Fruit fly (Drosophila melanogaster) whole organism, embryonic: Measurements from ENCODE around the gene CG31974.

ENCODE experiments used
- Atf6 ChIP-seq: fragments of 200-800 bp; sonication (Bioruptor generic); IDR thresholded peaks from 2 replicates; pipeline ENCODE4 v1.3.6; 2022; ENCODE audit warnings: missing biosample characterization, missing genetic modification characterization
- B-H2 ChIP-seq: fragments of 200-800 bp; sonication (Bioruptor generic); optimal IDR thresholded peaks from 2 replicates; lab custom pipeline; 2018; ENCODE audit warnings: missing biosample characterization, mild to moderate bottlenecking, missing genetic modification characterization
- CG10274 ChIP-seq: fragments of 200-800 bp; sonication (Bioruptor generic); optimal IDR thresholded peaks from 3 replicates; lab custom pipeline; 2017; ENCODE audit warnings: missing biosample characterization, mild to moderate bottlenecking, missing genetic modification characterization
- CG11560 ChIP-seq: fragments of 200-800 bp; sonication (Bioruptor generic); IDR thresholded peaks from 3 replicates; pipeline ENCODE4 v1.3.6; 2022; ENCODE audit warnings: missing biosample characterization, missing genetic modification characterization
- CG12104 ChIP-seq: fragments of 200-800 bp; sonication (Bioruptor generic); optimal IDR thresholded peaks from 3 replicates; lab custom pipeline; 2016; ENCODE audit warnings: missing biosample characterization, missing genetic modification characterization
- CG12942 ChIP-seq: fragments of 200-800 bp; sonication (Bioruptor generic); optimal IDR thresholded peaks from 3 replicates; lab custom pipeline; 2016; ENCODE audit warnings: missing biosample characterization, missing genetic modification characterization
- CG14965 ChIP-seq: fragments of 200-800 bp; sonication (Bioruptor generic); optimal IDR thresholded peaks from 2 replicates; lab custom pipeline; 2016; ENCODE audit warnings: missing biosample characterization, missing genetic modification characterization, borderline replicate concordance
- CG15269 ChIP-seq: fragments of 200-800 bp; sonication (Bioruptor generic); optimal IDR thresholded peaks from 2 replicates; lab custom pipeline; 2018; ENCODE audit warnings: missing biosample characterization, mild to moderate bottlenecking, missing genetic modification characterization, moderate library complexity
- CG17612 ChIP-seq: fragments of 200-800 bp; sonication (Bioruptor generic); IDR thresholded peaks from 2 replicates; pipeline ENCODE4 v1.3.6; 2022; ENCODE audit warnings: missing biosample characterization, missing genetic modification characterization
- CG1832 ChIP-seq: fragments of 200-800 bp; sonication (Bioruptor generic); optimal IDR thresholded peaks from 2 replicates; lab custom pipeline; 2017; ENCODE audit warnings: missing biosample characterization, mild to moderate bottlenecking, missing genetic modification characterization, inconsistent platforms
- CG18619 ChIP-seq: fragments of 200-800 bp; sonication (Bioruptor generic); optimal IDR thresholded peaks from 3 replicates; lab custom pipeline; 2017; ENCODE audit warnings: missing biosample characterization, mild to moderate bottlenecking, missing genetic modification characterization
- CG2199 ChIP-seq: fragments of 200-800 bp; sonication (Bioruptor generic); IDR thresholded peaks from 3 replicates; pipeline ENCODE4 v1.3.6; 2022; ENCODE audit warnings: missing biosample characterization, missing genetic modification characterization
- CG3065 ChIP-seq: fragments of 200-800 bp; sonication (Bioruptor generic); optimal IDR thresholded peaks from 2 replicates; lab custom pipeline; 2016; ENCODE audit warnings: missing biosample characterization, missing genetic modification characterization
- CG31224 ChIP-seq: fragments of 200-800 bp; sonication (Bioruptor generic); IDR thresholded peaks from 2 replicates; pipeline ENCODE4 v1.3.6; 2022; ENCODE audit warnings: missing biosample characterization, missing genetic modification characterization
- CG3847 ChIP-seq: fragments of 200-800 bp; sonication (Bioruptor generic); IDR thresholded peaks from 2 replicates; pipeline ENCODE4 v1.3.6; 2022; ENCODE audit warnings: missing biosample characterization, missing genetic modification characterization
- CG4328 ChIP-seq: fragments of 200-800 bp; sonication (Bioruptor generic); optimal IDR thresholded peaks from 3 replicates; lab custom pipeline; 2017; ENCODE audit warnings: missing biosample characterization, missing genetic modification reagents, missing genetic modification characterization
- CG4424 ChIP-seq: fragments of 200-800 bp; sonication (Bioruptor generic); optimal IDR thresholded peaks from 3 replicates; lab custom pipeline; 2016; ENCODE audit warnings: missing biosample characterization, missing genetic modification characterization
- CG6689 ChIP-seq: fragments of 200-800 bp; sonication (Bioruptor generic); IDR thresholded peaks from 2 replicates; pipeline ENCODE4 v1.3.6; 2022; ENCODE audit warnings: missing biosample characterization, missing genetic modification characterization
- CG6813 ChIP-seq: fragments of 200-800 bp; sonication (Bioruptor generic); optimal IDR thresholded peaks from 2 replicates; lab custom pipeline; 2017; ENCODE audit warnings: missing biosample characterization, missing genetic modification characterization, mild to moderate bottlenecking, moderate library complexity, missing genetic modification reagents
- CG7839 ChIP-seq: fragments of 200-800 bp; sonication (Bioruptor generic); optimal IDR thresholded peaks from 3 replicates; lab custom pipeline; 2018; ENCODE audit warnings: missing biosample characterization, mild to moderate bottlenecking, missing genetic modification characterization, moderate library complexity
- CG8944 ChIP-seq: fragments of 200-800 bp; sonication (Bioruptor generic); optimal IDR thresholded peaks from 3 replicates; lab custom pipeline; 2016; ENCODE audit warnings: missing biosample characterization, missing genetic modification characterization
- CG9876 ChIP-seq: fragments of 200-800 bp; sonication (Bioruptor generic); optimal IDR thresholded peaks from 2 replicates; lab custom pipeline; 2016; ENCODE audit warnings: missing biosample characterization, missing genetic modification characterization
- CG9932 ChIP-seq: fragments of 200-800 bp; sonication (Bioruptor generic); IDR thresholded peaks from 2 replicates; pipeline ENCODE4 v1.3.6; 2022; ENCODE audit warnings: missing biosample characterization, missing genetic modification characterization
- CTCF ChIP-seq: fragments of 200-800 bp; sonication (Bioruptor generic); optimal IDR thresholded peaks from 2 replicates; lab custom pipeline; 2017; ENCODE audit warnings: missing biosample characterization, mild to moderate bottlenecking, missing genetic modification characterization, moderate library complexity
- Chrac-16 ChIP-seq: fragments of 200-800 bp; sonication (Bioruptor generic); optimal IDR thresholded peaks from 3 replicates; lab custom pipeline; 2016; ENCODE audit warnings: missing biosample characterization, missing genetic modification characterization
- D ChIP-seq, 2 experiments: fragments of 200-800 bp in 1 of 2; fragments of >200 bp in 1 of 2; sonication (Bioruptor generic) in 1 of 2; optimal IDR thresholded peaks; 2 replicates in 1 of 2; 3 replicates in 1 of 2; lab custom pipeline; 2017; ENCODE audit warnings: mild to moderate bottlenecking in 1 of 2, missing biosample characterization in 1 of 2, missing genetic modification characterization in 1 of 2, missing genetic modification reagents in 1 of 2
- E2f1 ChIP-seq: fragments of 200-800 bp; sonication (Bioruptor generic); IDR thresholded peaks from 2 replicates; pipeline ENCODE4 v1.3.6; 2022; ENCODE audit warnings: missing biosample characterization, missing genetic modification characterization
- GATAe ChIP-seq: fragments of 200-800 bp; sonication (Bioruptor generic); conservative IDR thresholded peaks from 2 replicates; pipeline ENCODE4 v1.3.6; 2022; ENCODE audit warnings: missing biosample characterization, missing genetic modification characterization
- Gsc ChIP-seq: fragments of 200-800 bp; sonication (Bioruptor generic); IDR thresholded peaks from 2 replicates; pipeline ENCODE4 v1.3.6; 2022; ENCODE audit warnings: missing biosample characterization, missing genetic modification characterization
- HHEX ChIP-seq: fragments of 200-800 bp; sonication (Bioruptor generic); optimal IDR thresholded peaks from 3 replicates; lab custom pipeline; 2017; ENCODE audit warnings: missing biosample characterization, mild to moderate bottlenecking, missing genetic modification characterization, missing genetic modification reagents
- Hand ChIP-seq: fragments of 200-800 bp; sonication (Bioruptor generic); optimal IDR thresholded peaks from 2 replicates; lab custom pipeline; 2017; ENCODE audit warnings: mild to moderate bottlenecking, missing biosample characterization, missing genetic modification reagents, missing genetic modification characterization
- Hsf ChIP-seq: fragments of 200-800 bp; sonication (Bioruptor generic); optimal IDR thresholded peaks from 3 replicates; lab custom pipeline; 2016; ENCODE audit warnings: missing biosample characterization, missing genetic modification characterization
- Lhr ChIP-seq: fragments of 200-800 bp; sonication (Bioruptor generic); optimal IDR thresholded peaks from 3 replicates; lab custom pipeline; 2017; ENCODE audit warnings: mild to moderate bottlenecking, missing biosample characterization, missing genetic modification reagents, missing genetic modification characterization
- Lpt ChIP-seq: fragments of >200 bp; optimal IDR thresholded peaks from 2 replicates; lab custom pipeline; 2018; ENCODE audit warnings: missing biosample characterization, missing genetic modification characterization
- Mad ChIP-seq: fragments of 200-800 bp; sonication (Bioruptor generic); optimal IDR thresholded peaks from 2 replicates; lab custom pipeline; 2016; ENCODE audit warnings: missing biosample characterization, missing genetic modification characterization
- NC2β ChIP-seq: fragments of 200-800 bp; sonication (Bioruptor generic); optimal IDR thresholded peaks from 2 replicates; lab custom pipeline; 2016; ENCODE audit warnings: missing biosample characterization, missing genetic modification characterization
- Oli ChIP-seq: fragments of 200-800 bp; sonication (Bioruptor generic); optimal IDR thresholded peaks from 2 replicates; lab custom pipeline; 2018; ENCODE audit warnings: missing biosample characterization, mild to moderate bottlenecking, missing genetic modification characterization, moderate library complexity
- Ptx1 ChIP-seq: fragments of 200-800 bp; sonication (Bioruptor generic); IDR thresholded peaks from 2 replicates; pipeline ENCODE4 v1.3.6; 2022; ENCODE audit warnings: missing biosample characterization, missing genetic modification characterization
- Sox100B ChIP-seq: fragments of 200-800 bp; sonication (Bioruptor generic); optimal IDR thresholded peaks from 3 replicates; lab custom pipeline; 2018; ENCODE audit warnings: missing biosample characterization, mild to moderate bottlenecking, missing genetic modification characterization
- cad ChIP-seq: fragments of >200 bp; optimal IDR thresholded peaks from 2 replicates; lab custom pipeline; 2017; ENCODE audit warnings: missing biosample characterization, missing genetic modification characterization
- cas ChIP-seq: fragments of 200-800 bp; sonication (Bioruptor generic); IDR thresholded peaks from 2 replicates; pipeline ENCODE4 v1.3.6; 2022; ENCODE audit warnings: missing biosample characterization, missing genetic modification characterization
- chn ChIP-seq: fragments of 200-800 bp; sonication (Bioruptor generic); optimal IDR thresholded peaks from 2 replicates; lab custom pipeline; 2016; ENCODE audit warnings: missing biosample characterization, missing genetic modification characterization
- emc ChIP-seq: fragments of 200-800 bp; sonication (Bioruptor generic); optimal IDR thresholded peaks from 2 replicates; lab custom pipeline; 2016; ENCODE audit warnings: missing biosample characterization, missing genetic modification characterization
- exex ChIP-seq: fragments of 200-800 bp; sonication (Bioruptor generic); optimal IDR thresholded peaks from 4 replicates; lab custom pipeline; 2018; ENCODE audit warnings: missing biosample characterization, mild to moderate bottlenecking, missing genetic modification characterization, moderate library complexity
- nmo ChIP-seq: fragments of 200-800 bp; sonication (Bioruptor generic); optimal IDR thresholded peaks from 2 replicates; lab custom pipeline; 2018; ENCODE audit warnings: missing biosample characterization, mild to moderate bottlenecking, missing genetic modification characterization, moderate library complexity
- pzg ChIP-seq: fragments of 200-800 bp; sonication (Bioruptor generic); optimal IDR thresholded peaks from 3 replicates; lab custom pipeline; 2018; ENCODE audit warnings: missing biosample characterization, mild to moderate bottlenecking, missing genetic modification characterization, moderate library complexity
- repo ChIP-seq: fragments of 200-800 bp; sonication (Bioruptor generic); optimal IDR thresholded peaks from 2 replicates; lab custom pipeline; 2016; ENCODE audit warnings: missing biosample characterization, missing genetic modification characterization
- sens-2 ChIP-seq: fragments of 200-800 bp; sonication (Bioruptor generic); IDR thresholded peaks from 2 replicates; pipeline ENCODE4 v1.3.6; 2022; ENCODE audit warnings: missing biosample characterization, missing genetic modification characterization
- slp2 ChIP-seq: fragments of 200-800 bp; sonication (Bioruptor generic); optimal IDR thresholded peaks from 2 replicates; lab custom pipeline; 2016; ENCODE audit warnings: missing biosample characterization, missing genetic modification characterization
- twi ChIP-seq: fragments of 200-800 bp; optimal IDR thresholded peaks from 2 replicates; lab custom pipeline; 2019; ENCODE audit warnings: missing biosample characterization, mild to moderate bottlenecking, missing genetic modification characterization, moderate library complexity

The CG31974 gene

dm6 chr2L:160581-161452 is 17.9 kb upstream of the CG31974 start (continued):
- TF ChIP-seq CG18619 (GFP tag; lab: Kevin White, UChicago) (no peak), B-H2 (peak; percentile 95), Hand (GFP tag; lab: Kevin White, UChicago) (peak; percentile 28), repo (GFP tag; lab: Kevin White, UChicago) (no peak), CG14965 (GFP tag; lab: Kevin White, UChicago) (no peak), CG15269 (tag; lab: Kevin White, UChicago) (no peak), CG12942 (GFP tag; lab: Kevin White, UChicago) (no peak), CG8944 (GFP tag; lab: Kevin White, UChicago) (no peak), CTCF (GFP tag; lab: Kevin White, UChicago) (no peak), Lhr (no peak), slp2 (GFP tag; lab: Kevin White, UChicago) (no peak), CG12104 (GFP tag; lab: Kevin White, UChicago) (no peak), CG2199 (no peak), CG10274 (GFP tag; lab: Kevin White, UChicago) (no peak), cas (GFP tag; lab: Robert Waterston, UW) (no peak), CG3065 (no peak), CG3847 (GFP tag; lab: Robert Waterston, UW) (no peak), CG7839 (tag; lab: Kevin White, UChicago) (peak; percentile 12), CG11560 (tag; lab: Robert Waterston, UW) (no peak), twi (tag; lab: Kevin White, UChicago) (no peak), CG9932 (GFP tag; lab: Robert Waterston, UW) (no peak), CG4424 (GFP tag; lab: Kevin White, UChicago) (peak; percentile 52), CG6813 (no peak), CG6689 (GFP tag; lab: Robert Waterston, UW) (no peak), Lpt (GFP tag; lab: Kevin White, UChicago) (peak; percentile 34), Hsf (GFP tag; lab: Kevin White, UChicago) (no peak), chn (GFP tag; lab: Kevin White, UChicago) (peak; percentile 24), Mad (GFP tag; lab: Kevin White, UChicago) (peak; percentile 5), cad (GFP tag; lab: Kevin White, UChicago) (no peak), CG31224 (GFP tag; lab: Robert Waterston, UW) (no peak), Atf6 (GFP tag; lab: Robert Waterston, UW) (no peak), Chrac-16 (no peak), exex (tag; lab: Kevin White, UChicago) (peak; percentile 25), Gsc (GFP tag; lab: Robert Waterston, UW) (no peak), CG4328 (GFP tag; lab: Kevin White, UChicago) (peak; percentile 70), nmo (GFP tag; lab: Kevin White, UChicago) (peak; percentile 6), GATAe (GFP tag; lab: Robert Waterston, UW) (no peak), emc (GFP tag; lab: Kevin White, UChicago) (no peak), CG9876 (GFP tag; lab: Kevin White, UChicago) (no peak), sens-2 (no peak), E2f1 (GFP tag; lab: Robert Waterston, UW) (no peak), CG17612 (GFP tag; lab: Robert Waterston, UW) (no peak), NC2β (GFP tag; lab: Kevin White, UChicago) (peak; percentile 38), D (optimal IDR thresholded peaks at IDR 0.05; lab: Kevin White, UChicago) (no peak), D (GFP tag; optimal IDR thresholded peaks at IDR 0.05; lab: Kevin White, UChicago) (no peak), Ptx1 (GFP tag; lab: Robert Waterston, UW) (no peak), pzg (GFP tag; lab: Kevin White, UChicago) (no peak), Sox100B (GFP tag; lab: Kevin White, UChicago) (no peak), Oli (tag; lab: Kevin White, UChicago) (no peak), HHEX (GFP tag; lab: Kevin White, UChicago) (no peak), CG1832 (GFP tag; lab: Kevin White, UChicago) (peak; percentile 92)
